Fruit fly (Drosophila melanogaster): ENCODE measurements around the gene Herp.

The Herp gene

DNA sequence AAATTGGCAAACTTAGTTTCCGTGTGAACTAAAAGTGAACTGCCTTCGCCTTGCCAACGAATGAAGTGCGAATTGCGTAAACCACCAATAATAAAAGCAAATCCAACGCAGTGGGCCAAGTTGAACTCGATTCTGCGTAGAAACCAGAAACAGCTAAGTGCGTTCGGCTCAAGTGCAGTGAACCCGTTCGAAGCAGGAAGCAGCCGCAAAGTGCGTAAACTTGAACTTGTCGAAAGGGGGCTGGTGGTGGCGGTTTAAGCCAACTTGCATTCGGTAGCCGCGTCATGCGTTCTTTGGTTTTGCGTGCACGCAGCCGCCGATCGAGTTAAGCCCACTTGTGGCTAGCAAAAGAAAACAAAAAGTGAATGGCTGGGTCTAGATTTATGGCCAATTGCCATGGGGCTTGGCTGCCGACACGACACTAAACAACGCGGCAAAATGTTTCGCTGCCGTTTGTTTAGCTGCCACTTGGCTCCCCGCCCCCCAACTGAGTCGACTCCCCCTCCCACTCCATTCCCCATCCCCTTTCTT, 49.2 kb downstream of the Herp start:
- TF ChIP-seq CG5180 (GFP tag; optimal IDR thresholded peaks at IDR 0.05): no peak
- TF ChIP-seq CG11456 (GFP tag; IDR thresholded peaks at IDR 0.05): 0 out of 3 replicates have a peak, but pooled peaks have one; percentile 6
- no peak for TF ChIP-seq CG10147 (GFP tag; optimal IDR thresholded peaks at IDR 0.05)
- 0 out of 2 replicates have a peak, but pooled peaks have one; percentile 23 for TF ChIP-seq crol (GFP tag; IDR thresholded peaks at IDR 0.05)
- TF ChIP-seq CG11247 (GFP tag; IDR thresholded peaks at IDR 0.05): 0 out of 2 replicates have a peak, but pooled peaks have one; percentile 16
- peak; percentile 35; the same call in 1 of the 3 replicates for TF ChIP-seq CG6175 (GFP tag; IDR thresholded peaks at IDR 0.05)
- no peak for TF ChIP-seq Hey (tag; optimal IDR thresholded peaks at IDR 0.05)

dm6 chr2L:7746975-7747374, 52.9 kb downstream of the Herp start, which contains the start of gene ATPsynGL:
ATPsynGL (plus strand) TSS chr2L:7747275.
- TF ChIP-seq GATAe (GFP tag; conservative IDR thresholded peaks at IDR 0.05) (no peak), twi (tag; optimal IDR thresholded peaks at IDR 0.05) (no peak), crc (GFP tag; optimal IDR thresholded peaks at IDR 0.05) (no peak), zen (tag; optimal IDR thresholded peaks at IDR 0.05) (no peak)
